Worm (Caenorhabditis elegans) whole organism, young adult: Measurements from ENCODE around the gene C38D4.10.

Source experiments
- B0019.2 ChIP-seq: fragments of 200-800 bp; sonication (Bioruptor generic); conservative IDR thresholded peaks from 2 replicates; pipeline ENCODE4 v1.3.6; 2022; ENCODE audit warnings: missing genetic modification reagents, missing genetic modification characterization, missing compliant biosample characterization
- B0261.1 ChIP-seq: sonication (generic microtip); optimal IDR thresholded peaks from 2 replicates; lab custom pipeline; 2016; ENCODE audit warnings: mild to moderate bottlenecking, missing genetic modification characterization, moderate library complexity, missing compliant biosample characterization
- F10E7.11 ChIP-seq: sonication (generic microtip); optimal IDR thresholded peaks from 2 replicates; lab custom pipeline; 2017; ENCODE audit warnings: mild to moderate bottlenecking, missing genetic modification characterization, moderate library complexity, missing compliant biosample characterization
- F33H1.4 ChIP-seq: fragments of 200-800 bp; sonication (Bioruptor generic); IDR thresholded peaks from 2 replicates; pipeline ENCODE4 v1.3.6; 2022; ENCODE audit warnings: missing genetic modification reagents, missing genetic modification characterization, missing compliant biosample characterization
- F39B2.1 ChIP-seq: fragments of 200-800 bp; sonication (Bioruptor generic); IDR thresholded peaks from 2 replicates; pipeline ENCODE4 v1.3.6; 2022; ENCODE audit warnings: missing genetic modification reagents, missing genetic modification characterization, missing compliant biosample characterization
- F49E8.2 ChIP-seq: sonication (generic microtip); optimal IDR thresholded peaks from 3 replicates; lab custom pipeline; 2017; ENCODE audit warnings: missing genetic modification characterization, mild to moderate bottlenecking, missing compliant biosample characterization, antibody characterized with exemption, moderate library complexity; ENCODE audit not compliant: insufficient read depth
- F57A8.1 ChIP-seq: fragments of 200-800 bp; sonication (Bioruptor generic); optimal IDR thresholded peaks from 2 replicates; lab custom pipeline; 2018; ENCODE audit warnings: mild to moderate bottlenecking, missing genetic modification characterization, moderate library complexity, missing compliant biosample characterization
- Y53G8AR.9 ChIP-seq: fragments of 200-800 bp; sonication (Bioruptor generic); conservative IDR thresholded peaks from 2 replicates; pipeline ENCODE4 v1.3.6; 2022; ENCODE audit warnings: missing genetic modification reagents, missing genetic modification characterization, missing compliant biosample characterization
- akir-1 ChIP-seq: fragments of 200-800 bp; sonication (Bioruptor generic); optimal IDR thresholded peaks from 2 replicates; lab custom pipeline; 2018; ENCODE audit warnings: mild to moderate bottlenecking, missing genetic modification characterization, moderate library complexity, missing compliant biosample characterization
- bed-1 ChIP-seq: fragments of 200-800 bp; sonication (Bioruptor generic); IDR thresholded peaks from 2 replicates; pipeline ENCODE4 v1.3.6; 2022; ENCODE audit warnings: missing genetic modification reagents, missing genetic modification characterization, missing compliant biosample characterization
- cebp-1 ChIP-seq, 2 experiments: fragments of 200-800 bp in 1 of 2; sonication (Bioruptor generic) in 1 of 2; sonication (generic microtip) in 1 of 2; IDR thresholded peaks in 1 of 2; optimal IDR thresholded peaks in 1 of 2; 2 replicates each; pipeline versions ENCODE4 v1.3.6 to Lab custom; 2017 to 2022; ENCODE audit warnings: missing compliant biosample characterization in 2 of 2, missing genetic modification characterization in 2 of 2, mild to moderate bottlenecking in 1 of 2, missing genetic modification reagents in 1 of 2, moderate library complexity in 1 of 2
- cebp-2 ChIP-seq: fragments of 200-800 bp; sonication (Bioruptor generic); IDR thresholded peaks from 2 replicates; pipeline ENCODE4 v1.3.6; 2022; ENCODE audit warnings: missing genetic modification characterization, missing compliant biosample characterization
- ceh-100 ChIP-seq: fragments of 200-800 bp; sonication (Bioruptor generic); IDR thresholded peaks from 2 replicates; pipeline ENCODE4 v1.3.6; 2022; ENCODE audit warnings: missing genetic modification reagents, missing genetic modification characterization, missing compliant biosample characterization
- ceh-79 ChIP-seq: sonication (generic microtip); optimal IDR thresholded peaks from 2 replicates; lab custom pipeline; 2017; ENCODE audit warnings: mild to moderate bottlenecking, missing genetic modification characterization, missing compliant biosample characterization
- die-1 ChIP-seq: sonication (generic microtip); optimal IDR thresholded peaks from 2 replicates; lab custom pipeline; 2016; ENCODE audit warnings: missing genotype, mild to moderate bottlenecking, missing genetic modification characterization, missing compliant biosample characterization
- dpl-1 ChIP-seq: fragments of 150-350 bp; optimal IDR thresholded peaks from 2 replicates; lab custom pipeline; 2014; ENCODE audit warnings: missing biosample characterization, missing genetic modification reagents, missing genetic modification characterization
- egl-18 ChIP-seq: fragments of 200-800 bp; sonication (Bioruptor generic); IDR thresholded peaks from 2 replicates; pipeline ENCODE4 v1.3.6; 2022; ENCODE audit warnings: missing genetic modification reagents, missing genetic modification characterization, missing compliant biosample characterization
- egrh-3 ChIP-seq: fragments of 200-800 bp; sonication (Bioruptor generic); IDR thresholded peaks from 2 replicates; pipeline ENCODE4 v1.3.6; 2022; ENCODE audit warnings: missing genetic modification reagents, missing genetic modification characterization, missing compliant biosample characterization
- him-1 ChIP-seq: sonication (generic microtip); optimal IDR thresholded peaks from 2 replicates; lab custom pipeline; 2016; ENCODE audit warnings: missing genotype, missing genetic modification reagents, missing genetic modification characterization, missing compliant biosample characterization
- hrde-1 ChIP-seq: sonication (generic microtip); optimal IDR thresholded peaks from 2 replicates; lab custom pipeline; 2016; ENCODE audit warnings: missing genetic modification characterization, mild to moderate bottlenecking, missing compliant biosample characterization, moderate library complexity, missing genotype, missing genetic modification reagents, borderline replicate concordance
- hsf-1 ChIP-seq: fragments of 200-800 bp; sonication (Bioruptor generic); IDR thresholded peaks from 2 replicates; pipeline ENCODE4 v1.3.6; 2022; ENCODE audit warnings: missing genetic modification reagents, missing genetic modification characterization, missing compliant biosample characterization
- lag-1 ChIP-seq: fragments of 200-800 bp; sonication (Bioruptor generic); IDR thresholded peaks from 2 replicates; pipeline ENCODE4 v1.3.6; 2022; ENCODE audit warnings: missing genetic modification reagents, missing genetic modification characterization, missing compliant biosample characterization
- let-607 ChIP-seq, 2 experiments: fragments of 200-800 bp in 1 of 2; sonication (Bioruptor generic) in 1 of 2; sonication (generic microtip) in 1 of 2; optimal IDR thresholded peaks; 2 replicates each; lab custom pipeline; 2016 to 2018; ENCODE audit warnings: mild to moderate bottlenecking in 2 of 2, missing compliant biosample characterization in 2 of 2, missing genetic modification characterization in 2 of 2, moderate library complexity in 2 of 2, missing genotype in 1 of 2
- lin-26 ChIP-seq: fragments of 200-800 bp; sonication (Bioruptor generic); IDR thresholded peaks from 2 replicates; pipeline ENCODE4 v1.3.6; 2022; ENCODE audit warnings: missing genetic modification reagents, missing genetic modification characterization, missing compliant biosample characterization
- lir-1 ChIP-seq: fragments of 200-800 bp; sonication (Bioruptor generic); conservative IDR thresholded peaks from 2 replicates; pipeline ENCODE4 v1.3.6; 2022; ENCODE audit warnings: missing genetic modification reagents, missing genetic modification characterization, missing compliant biosample characterization
- lsy-27 ChIP-seq: sonication (generic microtip); optimal IDR thresholded peaks from 2 replicates; lab custom pipeline; 2017; ENCODE audit warnings: missing genetic modification characterization, mild to moderate bottlenecking, missing compliant biosample characterization, antibody characterized with exemption, missing genotype, borderline replicate concordance; ENCODE audit not compliant: insufficient read depth
- madf-6 ChIP-seq: fragments of 200-800 bp; sonication (Bioruptor generic); IDR thresholded peaks from 2 replicates; pipeline ENCODE4 v1.3.6; 2022; ENCODE audit warnings: missing genetic modification reagents, missing genetic modification characterization, missing compliant biosample characterization
- mel-28 ChIP-seq: sonication (generic microtip); optimal IDR thresholded peaks from 2 replicates; lab custom pipeline; 2016; ENCODE audit warnings: borderline replicate concordance, mild to moderate bottlenecking, missing genetic modification characterization, missing compliant biosample characterization
- nfya-1 ChIP-seq: sonication (generic microtip); optimal IDR thresholded peaks from 2 replicates; lab custom pipeline; 2017; ENCODE audit warnings: antibody characterized with exemption, missing compliant biosample characterization, missing genetic modification characterization, borderline replicate concordance; ENCODE audit not compliant: insufficient read depth
- nhr-80 ChIP-seq: sonication (generic microtip); optimal IDR thresholded peaks from 2 replicates; lab custom pipeline; 2016; ENCODE audit warnings: missing genetic modification characterization, missing compliant biosample characterization
- nhr-90 ChIP-seq: sonication (generic microtip); optimal IDR thresholded peaks from 2 replicates; lab custom pipeline; 2016; ENCODE audit warnings: missing genotype, mild to moderate bottlenecking, missing genetic modification characterization, missing compliant biosample characterization
- pha-4 ChIP-seq: fragments of 150-350 bp; sonication (generic microtip); optimal IDR thresholded peaks from 2 replicates; lab custom pipeline; 2014; ENCODE audit warnings: missing biosample characterization, missing genetic modification reagents, missing genetic modification characterization
- snpc-4 ChIP-seq, 5 experiments: fragments of 150-350 bp in 1 of 5; sonication (generic microtip) in 4 of 5; optimal IDR thresholded peaks; 2 replicates each; lab custom pipeline; 2014 to 2018; ENCODE audit warnings: missing genetic modification characterization in 5 of 5, missing biosample characterization in 3 of 5, antibody characterized with exemption in 2 of 5, mild to moderate bottlenecking in 2 of 5, missing compliant biosample characterization in 2 of 5, missing genotype in 2 of 5, moderate library complexity in 2 of 5, missing genetic modification reagents in 1 of 5
- somi-1 ChIP-seq: fragments of 200-800 bp; sonication (Bioruptor generic); optimal IDR thresholded peaks from 2 replicates; lab custom pipeline; 2018; ENCODE audit warnings: mild to moderate bottlenecking, missing genetic modification characterization, missing compliant biosample characterization
- tlf-1 ChIP-seq: fragments of 200-800 bp; sonication (Bioruptor generic); optimal IDR thresholded peaks from 2 replicates; lab custom pipeline; 2018; ENCODE audit warnings: mild to moderate bottlenecking, missing genetic modification characterization, missing compliant biosample characterization
- zfh-2 ChIP-seq: fragments of 200-800 bp; sonication (Bioruptor generic); conservative IDR thresholded peaks from 2 replicates; pipeline ENCODE4 v1.3.6; 2022; ENCODE audit warnings: missing genetic modification reagents, missing genetic modification characterization, missing compliant biosample characterization
- ztf-6 ChIP-seq: fragments of 200-800 bp; sonication (Bioruptor generic); IDR thresholded peaks from 2 replicates; pipeline ENCODE4 v1.3.6; 2022; ENCODE audit warnings: missing genetic modification reagents, missing genetic modification characterization, missing compliant biosample characterization

The C38D4.10 gene

ce11 chrIII:4756983-4757382 lies 25.3 kb upstream of the C38D4.10 start, which contains the start of gene fbxl-2 (continued):
- TF ChIP-seq ceh-100 (GFP tag; lab: Robert Waterston, UW) (peak; percentile 83), F33H1.4 (GFP tag; lab: Robert Waterston, UW) (peak; percentile 94), pha-4 (tag; lab: Kevin White, UChicago) (peak; percentile 85), nfya-1 (tag; lab: Kevin White, UChicago) (no peak), nhr-90 (tag; lab: Kevin White, UChicago) (peak; percentile 60), B0261.1 (tag; lab: Kevin White, UChicago) (peak; percentile 21), F49E8.2 (tag; lab: Kevin White, UChicago) (peak; percentile 64), akir-1 (GFP tag; lab: Kevin White, UChicago) (peak; percentile 16), let-607 (tag; optimal IDR thresholded peaks at IDR 0.05; lab: Kevin White, UChicago) (peak; percentile 54 to 83), lin-26 (GFP tag; lab: Robert Waterston, UW) (peak; percentile 78), mel-28 (tag; lab: Kevin White, UChicago) (no peak), B0019.2 (peak; percentile 59; the same call in 1 of the 2 replicates), tlf-1 (GFP tag; lab: Kevin White, UChicago) (peak; percentile 96), cebp-2 (GFP tag; lab: Robert Waterston, UW) (peak; percentile 71; the same call in 1 of the 2 replicates), cebp-1 (GFP tag; IDR thresholded peaks at IDR 0.05; lab: Robert Waterston, UW) (peak; percentile 80), cebp-1 (tag; optimal IDR thresholded peaks at IDR 0.05; lab: Kevin White, UChicago) (peak; percentile 92), hsf-1 (peak; percentile 85), hrde-1 (peak; percentile 63), him-1 (peak; percentile 10), die-1 (tag; lab: Kevin White, UChicago) (no peak), snpc-4 (GFP tag; optimal IDR thresholded peaks at IDR 0.05; lab: Kevin White, UChicago) (peak; percentile 26), snpc-4 (tag; optimal IDR thresholded peaks at IDR 0.05; lab: Kevin White, UChicago) (peak in 3 of 4 experiments; percentile 74 to 82 (median 81)), madf-6 (GFP tag; lab: Robert Waterston, UW) (peak; percentile 93), nhr-80 (peak; percentile 79), egrh-3 (peak; percentile 63), egl-18 (GFP tag; lab: Robert Waterston, UW) (0 out of 2 replicates have a peak, but pooled peaks have one; percentile 73), dpl-1 (GFP tag; lab: Kevin White, UChicago) (peak; percentile 98), F57A8.1 (GFP tag; lab: Kevin White, UChicago) (no peak)

DNA sequence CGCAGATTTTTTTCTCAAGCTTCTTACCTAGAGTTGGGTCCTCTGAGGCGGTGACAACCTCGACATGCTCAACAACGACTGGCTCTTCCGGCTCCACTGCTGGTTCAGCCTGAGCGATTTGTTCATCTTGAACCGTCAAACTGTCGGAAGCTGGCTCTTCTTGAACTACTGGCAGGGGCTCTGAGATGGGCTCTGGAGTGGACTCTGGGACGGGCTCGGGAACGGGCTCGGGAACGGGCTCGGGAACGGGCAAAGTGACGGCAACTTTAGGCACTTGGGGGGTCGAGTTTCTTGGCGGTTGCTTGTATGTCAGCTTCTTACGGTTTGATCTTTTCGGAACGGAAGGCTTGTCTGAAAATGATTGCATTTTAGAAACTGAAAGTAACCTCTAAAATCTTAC lies 19.5 kb upstream of the C38D4.10 start:
- TF ChIP-seq lag-1 (GFP tag; lab: Robert Waterston, UW) (no peak), ceh-79 (no peak), F10E7.11 (tag; lab: Kevin White, UChicago) (no peak), Y53G8AR.9 (GFP tag; lab: Robert Waterston, UW) (no peak), ztf-6 (GFP tag; lab: Robert Waterston, UW) (no peak), lir-1 (GFP tag; lab: Robert Waterston, UW) (no peak), egrh-3 (peak; percentile 41; the same call in 1 of the 2 replicates), somi-1 (GFP tag; lab: Kevin White, UChicago) (no peak), bed-1 (GFP tag; lab: Robert Waterston, UW) (no peak), zfh-2 (GFP tag; lab: Robert Waterston, UW) (peak; percentile 81), F39B2.1 (no peak), lsy-27 (no peak)
